Fruit fly (Drosophila melanogaster) whole organism, wandering third instar larva: ENCODE measurements around the gene ppk14.

Source experiments
- Dfd ChIP-seq: fragments of >200 bp; optimal IDR thresholded peaks from 2 replicates; lab custom pipeline; 2017; ENCODE audit warnings: missing biosample characterization, missing genetic modification characterization
- HLH106 ChIP-seq: fragments of 200-800 bp; optimal IDR thresholded peaks from 3 replicates; lab custom pipeline; 2019; ENCODE audit warnings: missing biosample characterization, mild to moderate bottlenecking, missing genetic modification characterization, moderate library complexity
- Mio ChIP-seq: sonication (Bioruptor generic); optimal IDR thresholded peaks from 2 replicates; lab custom pipeline; 2016; ENCODE audit warnings: missing biosample characterization, missing genetic modification characterization
- tai ChIP-seq: sonication (Bioruptor generic); optimal IDR thresholded peaks from 2 replicates; lab custom pipeline; 2016; ENCODE audit warnings: missing biosample characterization, missing genetic modification characterization

DNA sequence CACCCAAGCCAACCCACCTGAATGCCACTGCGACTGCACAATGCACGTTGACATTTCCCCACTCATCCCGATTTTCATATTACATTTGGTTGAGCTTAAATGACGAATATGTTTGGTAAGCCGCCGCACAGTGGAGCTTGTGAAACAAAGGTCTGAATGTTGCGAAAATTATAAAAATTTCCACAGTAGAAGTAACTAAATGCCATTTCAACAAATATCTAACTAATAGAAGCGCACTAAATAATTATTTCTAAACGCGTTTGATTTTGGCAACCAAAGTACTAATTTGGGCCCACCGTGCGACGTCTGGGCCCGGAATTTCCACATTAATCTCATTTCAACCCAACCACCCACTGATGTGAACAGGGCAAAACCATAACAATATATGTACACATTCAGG is 47.9 kb upstream of the ppk14 start:
- no peak for TF ChIP-seq Dfd (GFP tag; lab: Kevin White, UChicago)
- no peak for TF ChIP-seq tai (GFP tag; lab: Kevin White, UChicago)
- TF ChIP-seq Mio (GFP tag; lab: Kevin White, UChicago): no peak
- TF ChIP-seq HLH106 (tag; lab: Kevin White, UChicago): peak; percentile 35
